Worm (Caenorhabditis elegans) whole organism, L2 larva: ENCODE data around the gene R02E12.5.

Source experiments
- C34F6.9 ChIP-seq: fragments of 150-350 bp; optimal IDR thresholded peaks from 2 replicates; lab custom pipeline; 2014; ENCODE audit warnings: missing biosample characterization, missing genetic modification characterization
- F13H6.1 ChIP-seq: sonication (generic microtip); optimal IDR thresholded peaks from 2 replicates; lab custom pipeline; 2016; ENCODE audit warnings: missing genetic modification characterization, missing compliant biosample characterization
- R02D3.7 ChIP-seq: fragments of 150-350 bp; optimal IDR thresholded peaks from 2 replicates; lab custom pipeline; 2014; ENCODE audit warnings: missing biosample characterization, missing genetic modification characterization
- Y55F3AM.14 ChIP-seq: fragments of 200-800 bp; sonication (Bioruptor generic); optimal IDR thresholded peaks from 2 replicates; lab custom pipeline; 2018; ENCODE audit warnings: mild to moderate bottlenecking, missing genetic modification characterization, missing compliant biosample characterization
- ZK546.5 ChIP-seq: sonication (generic microtip); optimal IDR thresholded peaks from 2 replicates; lab custom pipeline; 2017; ENCODE audit warnings: missing biosample characterization, missing genetic modification characterization
- alr-1 ChIP-seq: fragments of 150-350 bp; optimal IDR thresholded peaks from 2 replicates; lab custom pipeline; 2014; ENCODE audit warnings: missing biosample characterization, missing genetic modification characterization
- ama-1 ChIP-seq: fragments of 150-350 bp; optimal IDR thresholded peaks from 2 replicates; lab custom pipeline; 2018; ENCODE audit warnings: inconsistent platforms
- blmp-1 ChIP-seq: sonication (generic microtip); optimal IDR thresholded peaks from 2 replicates; lab custom pipeline; 2017; ENCODE audit warnings: missing genetic modification characterization, mild to moderate bottlenecking, missing compliant biosample characterization, antibody characterized with exemption, moderate library complexity; ENCODE audit not compliant: insufficient read depth
- ceh-16 ChIP-seq: fragments of 150-350 bp; optimal IDR thresholded peaks from 2 replicates; lab custom pipeline; 2014; ENCODE audit warnings: missing biosample characterization, missing genetic modification characterization
- crh-2 ChIP-seq: sonication (generic microtip); optimal IDR thresholded peaks from 2 replicates; lab custom pipeline; 2017; ENCODE audit warnings: missing biosample characterization, missing genetic modification characterization
- dmd-4 ChIP-seq: sonication (generic microtip); optimal IDR thresholded peaks from 2 replicates; lab custom pipeline; 2017; ENCODE audit warnings: missing biosample characterization, missing genetic modification characterization
- egl-27 ChIP-seq: sonication (generic microtip); optimal IDR thresholded peaks from 3 replicates; lab custom pipeline; 2017; ENCODE audit warnings: missing biosample characterization, missing genetic modification reagents, missing genetic modification characterization
- elt-1 ChIP-seq: fragments of 150-350 bp; optimal IDR thresholded peaks from 2 replicates; lab custom pipeline; 2014; ENCODE audit warnings: missing biosample characterization, missing genetic modification characterization
- elt-3 ChIP-seq: sonication (generic microtip); optimal IDR thresholded peaks from 2 replicates; lab custom pipeline; 2017; ENCODE audit warnings: missing biosample characterization, missing genetic modification characterization
- fos-1 ChIP-seq: fragments of 150-350 bp; optimal IDR thresholded peaks from 2 replicates; lab custom pipeline; 2014; ENCODE audit warnings: missing biosample characterization, missing genetic modification characterization
- gmeb-1 ChIP-seq: fragments of 150-350 bp; optimal IDR thresholded peaks from 2 replicates; lab custom pipeline; 2014; ENCODE audit warnings: missing biosample characterization, missing genetic modification characterization
- lin-11 ChIP-seq: fragments of 150-350 bp; sonication (generic microtip); optimal IDR thresholded peaks from 2 replicates; lab custom pipeline; 2014; ENCODE audit warnings: missing biosample characterization, missing genetic modification characterization, inconsistent platforms, mixed read lengths
- lin-13 ChIP-seq: fragments of 150-350 bp; optimal IDR thresholded peaks from 2 replicates; lab custom pipeline; 2014; ENCODE audit warnings: missing biosample characterization, missing genetic modification reagents, missing genetic modification characterization
- lin-39 ChIP-seq: fragments of 150-350 bp; optimal IDR thresholded peaks from 2 replicates; lab custom pipeline; 2014; ENCODE audit warnings: missing biosample characterization, missing genetic modification reagents, missing genetic modification characterization
- lsy-2 ChIP-seq, 2 experiments: fragments of 150-350 bp in 1 of 2; sonication (generic microtip) in 1 of 2; optimal IDR thresholded peaks; 2 replicates each; lab custom pipeline; 2014 to 2017; ENCODE audit warnings: missing biosample characterization in 2 of 2, missing genetic modification characterization in 2 of 2
- mab-5 ChIP-seq: fragments of 150-350 bp; optimal IDR thresholded peaks from 2 replicates; lab custom pipeline; 2014; ENCODE audit warnings: missing biosample characterization, missing genetic modification characterization
- mbf-1 ChIP-seq: sonication (generic microtip); optimal IDR thresholded peaks from 2 replicates; lab custom pipeline; 2017; ENCODE audit warnings: missing biosample characterization, missing genetic modification characterization
- mdl-1 ChIP-seq, 2 experiments: fragments of 150-350 bp in 1 of 2; sonication (generic microtip) in 1 of 2; optimal IDR thresholded peaks; 2 replicates each; lab custom pipeline; 2017; ENCODE audit warnings: missing biosample characterization in 2 of 2, missing genetic modification characterization in 2 of 2
- nhr-10 ChIP-seq: sonication (generic microtip); optimal IDR thresholded peaks from 2 replicates; lab custom pipeline; 2017; ENCODE audit warnings: missing biosample characterization, missing genetic modification characterization
- nhr-11 ChIP-seq: fragments of 150-350 bp; optimal IDR thresholded peaks from 2 replicates; lab custom pipeline; 2014; ENCODE audit warnings: missing biosample characterization, missing genetic modification characterization
- nhr-12 ChIP-seq: fragments of 150-350 bp; optimal IDR thresholded peaks from 2 replicates; lab custom pipeline; 2014; ENCODE audit warnings: missing biosample characterization, missing genetic modification characterization
- nhr-129 ChIP-seq: fragments of 150-350 bp; optimal IDR thresholded peaks from 2 replicates; lab custom pipeline; 2014; ENCODE audit warnings: missing biosample characterization, missing genetic modification characterization
- nhr-21 ChIP-seq: fragments of 150-350 bp; optimal IDR thresholded peaks from 2 replicates; lab custom pipeline; 2014; ENCODE audit warnings: missing biosample characterization, missing genetic modification characterization
- nhr-23 ChIP-seq: fragments of 150-350 bp; optimal IDR thresholded peaks from 2 replicates; lab custom pipeline; 2014; ENCODE audit warnings: missing biosample characterization, missing genetic modification reagents, missing genetic modification characterization
- nhr-237 ChIP-seq: fragments of 150-350 bp; optimal IDR thresholded peaks from 2 replicates; lab custom pipeline; 2014; ENCODE audit warnings: missing biosample characterization, missing genetic modification characterization
- nhr-25 ChIP-seq: fragments of 150-350 bp; sonication (generic microtip); optimal IDR thresholded peaks from 3 replicates; lab custom pipeline; 2014; ENCODE audit warnings: missing biosample characterization, missing genetic modification characterization
- nhr-6 ChIP-seq: fragments of 150-350 bp; optimal IDR thresholded peaks from 2 replicates; lab custom pipeline; 2014; ENCODE audit warnings: missing biosample characterization, missing genetic modification characterization
- nhr-77 ChIP-seq: fragments of 150-350 bp; optimal IDR thresholded peaks from 2 replicates; lab custom pipeline; 2014; ENCODE audit warnings: missing biosample characterization, missing genetic modification characterization
- peb-1 ChIP-seq: fragments of 150-350 bp; optimal IDR thresholded peaks from 2 replicates; lab custom pipeline; 2014; ENCODE audit warnings: missing biosample characterization, missing genetic modification characterization
- sem-4 ChIP-seq: fragments of 150-350 bp; optimal IDR thresholded peaks from 2 replicates; lab custom pipeline; 2014; ENCODE audit warnings: missing biosample characterization, missing genetic modification reagents, missing genetic modification characterization
- skn-1 ChIP-seq: sonication (generic microtip); optimal IDR thresholded peaks from 2 replicates; lab custom pipeline; 2017; ENCODE audit warnings: missing biosample characterization, missing genetic modification characterization
- sma-3 ChIP-seq: sonication (generic microtip); optimal IDR thresholded peaks from 2 replicates; lab custom pipeline; 2016; ENCODE audit warnings: missing genetic modification reagents, missing genetic modification characterization, missing compliant biosample characterization
- snpc-4 ChIP-seq: fragments of 150-350 bp; optimal IDR thresholded peaks from 2 replicates; lab custom pipeline; 2014; ENCODE audit warnings: missing biosample characterization, missing genetic modification characterization
- unc-39 ChIP-seq: fragments of 150-350 bp; optimal IDR thresholded peaks from 2 replicates; lab custom pipeline; 2014; ENCODE audit warnings: missing biosample characterization, missing genetic modification characterization
- unc-55 ChIP-seq: fragments of 150-350 bp; sonication (generic microtip); optimal IDR thresholded peaks from 3 replicates; lab custom pipeline; 2014; ENCODE audit warnings: missing biosample characterization, missing genetic modification reagents, missing genetic modification characterization
- unc-62 ChIP-seq: fragments of 150-350 bp; optimal IDR thresholded peaks from 2 replicates; lab custom pipeline; 2014; ENCODE audit warnings: missing biosample characterization, missing genetic modification reagents, missing genetic modification characterization
- zag-1 ChIP-seq: fragments of 150-350 bp; optimal IDR thresholded peaks from 2 replicates; lab custom pipeline; 2014; ENCODE audit warnings: missing biosample characterization, missing genetic modification characterization
- ztf-1 ChIP-seq: fragments of 200-800 bp; sonication (Bioruptor generic); conservative IDR thresholded peaks from 2 replicates; pipeline ENCODE4 v1.3.6; 2022; ENCODE audit warnings: missing genetic modification characterization, missing compliant biosample characterization
- ztf-11 ChIP-seq: sonication (generic microtip); optimal IDR thresholded peaks from 2 replicates; lab custom pipeline; 2017; ENCODE audit warnings: missing biosample characterization, missing genetic modification characterization
- ztf-4 ChIP-seq: fragments of 150-350 bp; optimal IDR thresholded peaks from 2 replicates; lab custom pipeline; 2014; ENCODE audit warnings: missing biosample characterization, missing genetic modification characterization

The R02E12.5 gene

DNA sequence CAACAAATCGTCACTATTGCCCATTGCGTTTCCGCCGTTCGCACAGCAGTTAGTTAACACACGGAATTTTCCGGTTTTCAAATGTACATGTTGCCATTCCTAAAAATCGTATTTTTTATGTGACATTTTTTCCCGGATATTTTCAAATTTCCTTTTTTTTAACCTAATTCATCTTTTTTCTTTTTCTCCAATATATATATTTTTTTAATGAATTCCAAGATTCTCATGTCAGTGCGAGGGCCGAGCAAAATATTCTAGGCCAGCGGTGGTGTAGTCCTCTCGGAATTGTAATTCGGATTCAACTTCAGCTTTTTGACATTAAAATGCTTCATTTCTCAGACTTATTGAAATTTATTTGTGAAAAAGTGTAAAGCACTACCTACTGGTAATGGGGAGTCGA lies 7.9 kb downstream of the R02E12.5 start, which contains the start of gene R02E12.4:
Gene R02E12.4 (plus strand): TSS at position 301 of the 400 bp plus-strand sequence.
- TF ChIP-seq elt-3 (tag; lab: Kevin White, UChicago) (no peak), egl-27 (tag; lab: Kevin White, UChicago) (no peak), sem-4 (tag; lab: Kevin White, UChicago) (no peak), zag-1 (tag; lab: Kevin White, UChicago) (no peak), unc-55 (GFP tag; lab: Kevin White, UChicago) (no peak), ZK546.5 (tag; lab: Kevin White, UChicago) (no peak), blmp-1 (tag; lab: Kevin White, UChicago) (no peak), ztf-11 (no peak), nhr-21 (tag; lab: Kevin White, UChicago) (no peak), skn-1 (tag; lab: Kevin White, UChicago) (no peak), snpc-4 (tag; lab: Kevin White, UChicago) (no peak), nhr-11 (tag; lab: Kevin White, UChicago) (no peak), peb-1 (tag; lab: Kevin White, UChicago) (no peak)
- TF ChIP-seq, all 48 proteins: peak for 0

DNA sequence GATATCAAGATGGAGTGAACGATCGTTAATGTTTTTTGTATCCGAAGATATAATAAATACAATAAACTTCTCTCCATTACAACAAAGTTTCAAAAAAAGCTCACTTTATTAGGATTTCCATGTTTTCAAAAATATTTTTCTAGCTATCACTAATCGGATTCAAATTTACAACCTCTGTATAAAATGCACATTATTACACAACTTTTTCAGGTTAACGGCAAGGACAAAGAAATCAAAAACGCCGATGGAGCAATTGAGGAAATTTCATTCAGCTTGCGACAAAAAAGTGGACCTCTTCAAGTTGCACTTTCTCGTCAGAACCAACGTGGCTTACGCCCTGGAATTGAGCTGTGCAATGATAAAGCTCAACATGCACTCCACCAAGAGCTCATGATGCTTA lies 9.8 kb downstream of the R02E12.5 start:
- TF ChIP-seq mbf-1 (tag; lab: Kevin White, UChicago) (no peak), sma-3 (GFP tag; lab: Kevin White, UChicago) (no peak), zag-1 (tag; lab: Kevin White, UChicago) (no peak), nhr-6 (no peak), unc-55 (GFP tag; lab: Kevin White, UChicago) (no peak), dmd-4 (tag; lab: Kevin White, UChicago) (no peak), nhr-10 (tag; lab: Kevin White, UChicago) (no peak), egl-27 (tag; lab: Kevin White, UChicago) (no peak), lin-11 (tag; lab: Kevin White, UChicago) (no peak), lin-39 (tag; lab: Kevin White, UChicago) (no peak), lin-13 (GFP tag; lab: Kevin White, UChicago) (no peak), C34F6.9 (tag; lab: Kevin White, UChicago) (no peak), nhr-237 (tag; lab: Kevin White, UChicago) (no peak), sem-4 (tag; lab: Kevin White, UChicago) (no peak), elt-3 (tag; lab: Kevin White, UChicago) (no peak)
- TF ChIP-seq, all 48 proteins: peak for 0

DNA sequence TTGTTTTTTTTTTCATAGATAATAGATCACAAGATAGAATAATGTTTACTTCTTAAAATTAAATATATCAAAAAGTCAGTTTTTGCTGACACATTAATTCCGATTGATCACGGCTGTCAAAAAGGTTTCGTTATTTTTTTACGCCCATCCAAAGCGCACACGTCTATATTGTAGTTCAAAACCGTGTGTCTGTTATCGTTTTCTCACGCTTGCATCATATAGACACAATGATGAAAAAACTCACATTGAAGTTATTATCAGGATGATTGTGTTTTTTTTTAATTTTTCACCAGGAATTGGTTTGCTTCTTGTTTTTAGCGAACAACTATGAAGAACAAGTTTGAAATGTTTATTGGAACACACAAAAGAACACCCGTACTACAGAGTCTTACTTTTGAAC lies 10.6 kb downstream of the R02E12.5 start:
- TF ChIP-seq nhr-11 (tag; lab: Kevin White, UChicago) (no peak), mdl-1 (tag; optimal IDR thresholded peaks at IDR 0.05; lab: Kevin White, UChicago) (no peak), nhr-21 (tag; lab: Kevin White, UChicago) (peak; percentile 27), lin-39 (tag; lab: Kevin White, UChicago) (no peak), ztf-1 (GFP tag; lab: Robert Waterston, UW) (no peak), ceh-16 (tag; lab: Kevin White, UChicago) (no peak), F13H6.1 (tag; lab: Kevin White, UChicago) (peak; percentile 5), alr-1 (tag; lab: Kevin White, UChicago) (no peak), sem-4 (tag; lab: Kevin White, UChicago) (no peak), gmeb-1 (tag; lab: Kevin White, UChicago) (peak; percentile 72), fos-1 (peak; percentile 92), unc-62 (GFP tag; lab: Kevin White, UChicago) (no peak), peb-1 (tag; lab: Kevin White, UChicago) (no peak), nhr-237 (tag; lab: Kevin White, UChicago) (no peak), ama-1 (lab: Kevin White, UChicago) (no peak), nhr-25 (tag; lab: Kevin White, UChicago) (peak; percentile 73), zag-1 (tag; lab: Kevin White, UChicago) (no peak), nhr-77 (tag; lab: Kevin White, UChicago) (no peak), R02D3.7 (no peak), Y55F3AM.14 (GFP tag; lab: Kevin White, UChicago) (no peak), unc-39 (no peak), ztf-11 (no peak), egl-27 (tag; lab: Kevin White, UChicago) (no peak), ZK546.5 (tag; lab: Kevin White, UChicago) (no peak), elt-3 (tag; lab: Kevin White, UChicago) (no peak), dmd-4 (tag; lab: Kevin White, UChicago) (no peak), nhr-129 (tag; lab: Kevin White, UChicago) (peak; percentile 100), C34F6.9 (tag; lab: Kevin White, UChicago) (no peak), nhr-23 (tag; lab: Kevin White, UChicago) (no peak), nhr-6 (no peak), mab-5 (tag; lab: Kevin White, UChicago) (no peak), unc-55 (GFP tag; lab: Kevin White, UChicago) (no peak), nhr-10 (tag; lab: Kevin White, UChicago) (no peak), mbf-1 (tag; lab: Kevin White, UChicago) (no peak), skn-1 (tag; lab: Kevin White, UChicago) (peak; percentile 66), lsy-2 (tag; optimal IDR thresholded peaks at IDR 0.05; lab: Kevin White, UChicago) (peak in 1 of 2 experiments; percentile 34), elt-1 (no peak), ztf-4 (no peak), crh-2 (tag; lab: Kevin White, UChicago) (peak; percentile 69), nhr-12 (tag; lab: Kevin White, UChicago) (no peak), blmp-1 (tag; lab: Kevin White, UChicago) (no peak), lin-13 (GFP tag; lab: Kevin White, UChicago) (peak; percentile 41)
